Worm (Caenorhabditis elegans) whole organism, L3 larva: Measurements from ENCODE around the gene ddx-23.

Experiments used
- R02D3.7 ChIP-seq: fragments of 150-350 bp; optimal IDR thresholded peaks from 2 replicates; lab custom pipeline; 2014; ENCODE audit warnings: missing biosample characterization, missing genetic modification characterization
- ZK546.5 ChIP-seq: sonication (generic microtip); optimal IDR thresholded peaks from 2 replicates; lab custom pipeline; 2017; ENCODE audit warnings: missing biosample characterization, missing genetic modification characterization
- aly-2 ChIP-seq: fragments of 150-350 bp; optimal IDR thresholded peaks from 2 replicates; lab custom pipeline; 2014; ENCODE audit warnings: missing biosample characterization, missing genetic modification characterization
- ama-1 ChIP-seq: fragments of 150-350 bp; optimal IDR thresholded peaks from 2 replicates; lab custom pipeline; 2018
- ceh-16 ChIP-seq: sonication (generic microtip); optimal IDR thresholded peaks from 2 replicates; lab custom pipeline; 2017; ENCODE audit warnings: missing biosample characterization, missing genetic modification characterization
- ceh-28 ChIP-seq: fragments of 150-350 bp; optimal IDR thresholded peaks from 2 replicates; lab custom pipeline; 2014; ENCODE audit warnings: missing biosample characterization, missing genetic modification reagents, missing genetic modification characterization
- ceh-82 ChIP-seq: fragments of 150-350 bp; optimal IDR thresholded peaks from 2 replicates; lab custom pipeline; 2014; ENCODE audit warnings: missing biosample characterization, missing genetic modification characterization
- ceh-9 ChIP-seq: sonication (generic microtip); optimal IDR thresholded peaks from 2 replicates; lab custom pipeline; 2018; ENCODE audit warnings: missing biosample characterization, missing genetic modification characterization
- daf-12 ChIP-seq: fragments of 150-350 bp; optimal IDR thresholded peaks from 2 replicates; lab custom pipeline; 2014; ENCODE audit warnings: missing biosample characterization, missing genetic modification reagents, missing genetic modification characterization
- egl-27 ChIP-seq: sonication (generic microtip); optimal IDR thresholded peaks from 4 replicates; lab custom pipeline; 2017; ENCODE audit warnings: missing biosample characterization, missing genetic modification reagents, missing genetic modification characterization
- egl-5 ChIP-seq: fragments of 150-350 bp; optimal IDR thresholded peaks from 2 replicates; lab custom pipeline; 2017; ENCODE audit warnings: missing biosample characterization, missing genetic modification reagents, missing genetic modification characterization, inconsistent platforms
- elt-1 ChIP-seq: fragments of 150-350 bp; optimal IDR thresholded peaks from 2 replicates; lab custom pipeline; 2014; ENCODE audit warnings: missing biosample characterization, missing genetic modification characterization
- elt-2 ChIP-seq: sonication (generic microtip); optimal IDR thresholded peaks from 2 replicates; lab custom pipeline; 2016; ENCODE audit warnings: missing genetic modification reagents, mild to moderate bottlenecking, missing genetic modification characterization, missing compliant biosample characterization
- elt-3 ChIP-seq, 3 experiments: fragments of 150-350 bp in 1 of 3; sonication (generic microtip) in 2 of 3; optimal IDR thresholded peaks; 2 replicates in 2 of 3; 4 replicates in 1 of 3; lab custom pipeline; 2014 to 2017; ENCODE audit warnings: missing biosample characterization in 3 of 3, missing genetic modification characterization in 3 of 3
- eor-1 ChIP-seq, 2 experiments: fragments of 150-350 bp; optimal IDR thresholded peaks; 2 replicates each; lab custom pipeline; 2014 to 2018; ENCODE audit warnings: missing biosample characterization in 2 of 2, missing genetic modification characterization in 2 of 2
- fkh-10 ChIP-seq: sonication (generic microtip); optimal IDR thresholded peaks from 2 replicates; lab custom pipeline; 2017; ENCODE audit warnings: missing biosample characterization, missing genetic modification reagents, missing genetic modification characterization
- fkh-2 ChIP-seq: fragments of 150-350 bp; optimal IDR thresholded peaks from 2 replicates; lab custom pipeline; 2014; ENCODE audit warnings: missing biosample characterization, missing genetic modification reagents, missing genetic modification characterization
- fos-1 ChIP-seq: fragments of 150-350 bp; optimal IDR thresholded peaks from 2 replicates; lab custom pipeline; 2014; ENCODE audit warnings: missing biosample characterization, missing genetic modification characterization
- hmg-11 ChIP-seq: sonication (generic microtip); optimal IDR thresholded peaks from 2 replicates; lab custom pipeline; 2016; ENCODE audit warnings: missing genetic modification characterization, missing compliant biosample characterization
- jun-1 ChIP-seq: fragments of 150-350 bp; optimal IDR thresholded peaks from 2 replicates; lab custom pipeline; 2014; ENCODE audit warnings: missing biosample characterization, missing genetic modification reagents, missing genetic modification characterization
- lin-15B ChIP-seq: fragments of 150-350 bp; optimal IDR thresholded peaks from 2 replicates; lab custom pipeline; 2014; ENCODE audit warnings: missing biosample characterization, missing genetic modification characterization
- lin-39 ChIP-seq: fragments of 150-350 bp; optimal IDR thresholded peaks from 2 replicates; lab custom pipeline; 2018; ENCODE audit warnings: missing biosample characterization, missing genetic modification reagents, missing genetic modification characterization
- lsy-12 ChIP-seq: sonication (generic microtip); optimal IDR thresholded peaks from 2 replicates; lab custom pipeline; 2016; ENCODE audit warnings: mild to moderate bottlenecking, missing genetic modification characterization, missing compliant biosample characterization
- mdl-1 ChIP-seq: fragments of 150-350 bp; optimal IDR thresholded peaks from 2 replicates; lab custom pipeline; 2014; ENCODE audit warnings: missing biosample characterization, missing genetic modification characterization
- mml-1 ChIP-seq: fragments of 150-350 bp; sonication (generic microtip); optimal IDR thresholded peaks from 3 replicates; lab custom pipeline; 2014; ENCODE audit warnings: missing biosample characterization, missing genetic modification characterization
- nfya-1 ChIP-seq: sonication (generic microtip); optimal IDR thresholded peaks from 2 replicates; lab custom pipeline; 2017; ENCODE audit warnings: missing genetic modification characterization, mild to moderate bottlenecking, missing compliant biosample characterization, antibody characterized with exemption, moderate library complexity; ENCODE audit not compliant: insufficient read depth
- nhr-11 ChIP-seq: fragments of 150-350 bp; optimal IDR thresholded peaks from 2 replicates; lab custom pipeline; 2014; ENCODE audit warnings: missing biosample characterization, missing genetic modification characterization
- nhr-12 ChIP-seq: fragments of 150-350 bp; optimal IDR thresholded peaks from 2 replicates; lab custom pipeline; 2014; ENCODE audit warnings: missing biosample characterization, missing genetic modification characterization
- nhr-23 ChIP-seq: fragments of 150-350 bp; optimal IDR thresholded peaks from 2 replicates; lab custom pipeline; 2014; ENCODE audit warnings: missing biosample characterization, missing genetic modification reagents, missing genetic modification characterization
- nhr-237 ChIP-seq: fragments of 150-350 bp; optimal IDR thresholded peaks from 2 replicates; lab custom pipeline; 2014; ENCODE audit warnings: missing biosample characterization, missing genetic modification characterization
- nhr-25 ChIP-seq: sonication (generic microtip); optimal IDR thresholded peaks from 2 replicates; lab custom pipeline; 2017; ENCODE audit warnings: missing biosample characterization, missing genetic modification characterization
- nhr-28 ChIP-seq: fragments of 150-350 bp; optimal IDR thresholded peaks from 2 replicates; lab custom pipeline; 2014; ENCODE audit warnings: missing biosample characterization, missing genetic modification characterization
- nhr-43 ChIP-seq: sonication (generic microtip); optimal IDR thresholded peaks from 2 replicates; lab custom pipeline; 2016; ENCODE audit warnings: mild to moderate bottlenecking, missing genetic modification characterization, missing compliant biosample characterization; ENCODE audit not compliant: poor library complexity, severe bottlenecking
- nhr-67 ChIP-seq: fragments of 150-350 bp; optimal IDR thresholded peaks from 2 replicates; lab custom pipeline; 2014; ENCODE audit warnings: missing biosample characterization, missing genetic modification characterization
- nhr-76 ChIP-seq: fragments of 150-350 bp; sonication (generic microtip); optimal IDR thresholded peaks from 5 replicates; lab custom pipeline; 2014; ENCODE audit warnings: missing biosample characterization, missing genetic modification characterization
- nhr-77 ChIP-seq: fragments of 150-350 bp; optimal IDR thresholded peaks from 2 replicates; lab custom pipeline; 2014; ENCODE audit warnings: missing biosample characterization, missing genetic modification characterization
- pha-4 ChIP-seq: fragments of 150-350 bp; optimal IDR thresholded peaks from 2 replicates; lab custom pipeline; 2014; ENCODE audit warnings: missing biosample characterization, missing genetic modification reagents, missing genetic modification characterization
- pqm-1 ChIP-seq: fragments of 150-350 bp; optimal IDR thresholded peaks from 2 replicates; lab custom pipeline; 2017; ENCODE audit warnings: missing biosample characterization, missing genetic modification characterization, inconsistent platforms
- sea-2 ChIP-seq: fragments of 150-350 bp; sonication (generic microtip); optimal IDR thresholded peaks from 4 replicates; lab custom pipeline; 2014; ENCODE audit warnings: missing biosample characterization, missing genetic modification reagents, missing genetic modification characterization
- skn-1 ChIP-seq: fragments of 150-350 bp; optimal IDR thresholded peaks from 2 replicates; lab custom pipeline; 2014; ENCODE audit warnings: missing biosample characterization, missing genetic modification characterization
- snpc-4 ChIP-seq: fragments of 150-350 bp; optimal IDR thresholded peaks from 2 replicates; lab custom pipeline; 2014; ENCODE audit warnings: missing biosample characterization, missing genetic modification characterization
- tbx-2 ChIP-seq: sonication (generic microtip); optimal IDR thresholded peaks from 2 replicates; lab custom pipeline; 2016; ENCODE audit warnings: mild to moderate bottlenecking, missing genetic modification characterization, missing compliant biosample characterization
- unc-39 ChIP-seq: sonication (generic microtip); optimal IDR thresholded peaks from 4 replicates; lab custom pipeline; 2017; ENCODE audit warnings: missing biosample characterization, missing genetic modification characterization
- unc-62 ChIP-seq: fragments of 150-350 bp; sonication (generic microtip); optimal IDR thresholded peaks from 4 replicates; lab custom pipeline; 2014; ENCODE audit warnings: missing biosample characterization, missing genetic modification reagents, missing genetic modification characterization
- zag-1 ChIP-seq: fragments of 150-350 bp; optimal IDR thresholded peaks from 2 replicates; lab custom pipeline; 2014; ENCODE audit warnings: missing biosample characterization, missing genetic modification characterization
- ztf-11 ChIP-seq: fragments of 150-350 bp; optimal IDR thresholded peaks from 2 replicates; lab custom pipeline; 2014; ENCODE audit warnings: missing biosample characterization, missing genetic modification characterization
- ztf-4 ChIP-seq: fragments of 150-350 bp; optimal IDR thresholded peaks from 2 replicates; lab custom pipeline; 2014; ENCODE audit warnings: missing biosample characterization, missing genetic modification characterization

ddx-23 gene

DNA sequence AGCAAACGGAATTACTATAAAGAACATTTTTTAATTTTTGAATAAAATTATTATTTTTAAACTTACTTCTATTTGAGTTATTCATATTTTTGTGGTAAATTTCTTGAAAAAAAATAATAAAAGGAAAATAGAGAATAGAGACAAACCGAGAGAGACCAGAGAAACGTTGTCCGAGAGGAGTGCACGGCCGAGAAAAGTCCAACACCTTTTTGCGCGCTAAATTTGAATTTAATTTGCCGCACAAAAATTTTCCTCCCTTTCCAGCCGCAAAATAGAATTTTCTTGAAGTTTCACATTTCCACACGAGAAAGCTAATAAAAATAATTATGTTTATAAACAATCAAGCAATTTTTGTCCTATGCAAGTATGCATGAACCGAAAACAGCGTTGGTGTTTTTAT, 18.7 kb upstream of the ddx-23 start, which contains the start of the genes F01F1.11 and F01F1.3:
Gene F01F1.11 (minus strand): TSS at position 118 of the 400 bp plus-strand sequence.
Gene F01F1.3 (plus strand): TSS at position 179 of the 400 bp plus-strand sequence.
- no peak for TF ChIP-seq ZK546.5 (tag; lab: Kevin White, UChicago)
- TF ChIP-seq nhr-12 (tag; lab: Kevin White, UChicago), result no peak
- TF ChIP-seq ceh-82 (tag; lab: Kevin White, UChicago), result no peak
- no peak for TF ChIP-seq ztf-11 (tag; lab: Kevin White, UChicago)
- peak; percentile 91 for TF ChIP-seq pha-4 (tag; lab: Kevin White, UChicago)
- peak; percentile 69 for TF ChIP-seq lin-15B (tag; lab: Kevin White, UChicago)
- TF ChIP-seq elt-2 (tag; lab: Kevin White, UChicago), result peak; percentile 13
- TF ChIP-seq fkh-10 (GFP tag; lab: Kevin White, UChicago), result no peak
- no peak for TF ChIP-seq unc-62 (GFP tag; lab: Kevin White, UChicago)
- TF ChIP-seq nhr-23 (tag; lab: Kevin White, UChicago), result peak; percentile 84
- TF ChIP-seq sea-2, result no peak
- peak; percentile 26 for TF ChIP-seq lin-39 (tag; lab: Kevin White, UChicago)
- no peak for TF ChIP-seq unc-39
- TF ChIP-seq elt-1, result no peak
- TF ChIP-seq tbx-2, result no peak
- peak; percentile 28 for TF ChIP-seq pqm-1
- TF ChIP-seq ztf-4 (tag; lab: Kevin White, UChicago), result no peak
- TF ChIP-seq nfya-1 (tag; lab: Kevin White, UChicago), result peak; percentile 80
- no peak for TF ChIP-seq egl-27 (tag; lab: Kevin White, UChicago)
- no peak for TF ChIP-seq nhr-67 (tag; lab: Kevin White, UChicago)
- TF ChIP-seq daf-12 (tag; lab: Kevin White, UChicago), result no peak
- TF ChIP-seq jun-1 (tag; lab: Kevin White, UChicago), result peak; percentile 3
- TF ChIP-seq hmg-11 (tag; lab: Kevin White, UChicago), result peak; percentile 3
- TF ChIP-seq zag-1 (tag; lab: Kevin White, UChicago), result no peak
- no peak for TF ChIP-seq nhr-28 (tag; lab: Kevin White, UChicago)
- peak; percentile 85 for TF ChIP-seq nhr-43 (tag; lab: Kevin White, UChicago)
- TF ChIP-seq aly-2 (tag; lab: Kevin White, UChicago), result no peak
- no peak for TF ChIP-seq ama-1 (lab: Kevin White, UChicago)
- no peak for TF ChIP-seq skn-1
- TF ChIP-seq elt-3 (tag; optimal IDR thresholded peaks at IDR 0.05; lab: Kevin White, UChicago), result no peak
- no peak for TF ChIP-seq fkh-2
- no peak for TF ChIP-seq fos-1 (tag; lab: Kevin White, UChicago)
- TF ChIP-seq ceh-9, result no peak
- no peak for TF ChIP-seq mdl-1 (tag; lab: Kevin White, UChicago)
- TF ChIP-seq nhr-77, result no peak
- no peak for TF ChIP-seq nhr-76 (tag; lab: Kevin White, UChicago)
- TF ChIP-seq R02D3.7 (tag; lab: Kevin White, UChicago), result peak; percentile 67
- no peak for TF ChIP-seq nhr-237 (tag; lab: Kevin White, UChicago)
- no peak for TF ChIP-seq eor-1 (tag; optimal IDR thresholded peaks at IDR 0.05; lab: Kevin White, UChicago)
- TF ChIP-seq nhr-11 (tag; lab: Kevin White, UChicago), result no peak
- TF ChIP-seq mml-1 (tag; lab: Kevin White, UChicago), result no peak
- peak; percentile 62 for TF ChIP-seq nhr-25 (tag; lab: Kevin White, UChicago)
- TF ChIP-seq lsy-12 (tag; lab: Kevin White, UChicago), result peak; percentile 73
- TF ChIP-seq ceh-28 (tag; lab: Kevin White, UChicago), result peak; percentile 22
- TF ChIP-seq snpc-4, result peak; percentile 32
- TF ChIP-seq egl-5 (tag; lab: Kevin White, UChicago), result no peak
- TF ChIP-seq ceh-16 (tag; lab: Kevin White, UChicago), result no peak
